Worm (Caenorhabditis elegans) whole organism, L4/young adult: ENCODE measurements around the gene srab-8.

Experiments
- W03F9.2 ChIP-seq: fragments of 150-350 bp; optimal IDR thresholded peaks from 2 replicates; lab custom pipeline; 2014; ENCODE audit warnings: missing biosample characterization, missing genetic modification characterization
- dao-5 ChIP-seq: sonication (generic microtip); optimal IDR thresholded peaks from 2 replicates; lab custom pipeline; 2016; ENCODE audit warnings: missing genotype, missing genetic modification characterization, moderate library complexity, missing compliant biosample characterization
- him-1 ChIP-seq: sonication (generic microtip); optimal IDR thresholded peaks from 2 replicates; lab custom pipeline; 2016; ENCODE audit warnings: missing genotype, missing genetic modification reagents, missing genetic modification characterization, missing compliant biosample characterization

ce11 chrV:3169838-3170237, 6.4 kb upstream of the srab-8 start, which contains the start of gene srbc-6:
- TF ChIP-seq W03F9.2 (tag; lab: Kevin White, UChicago): no peak
- TF ChIP-seq dao-5 (tag; lab: Kevin White, UChicago): no peak
- TF ChIP-seq him-1: no peak
